Worm (Caenorhabditis elegans): Measurements from ENCODE around the gene F35C5.3.

DNA sequence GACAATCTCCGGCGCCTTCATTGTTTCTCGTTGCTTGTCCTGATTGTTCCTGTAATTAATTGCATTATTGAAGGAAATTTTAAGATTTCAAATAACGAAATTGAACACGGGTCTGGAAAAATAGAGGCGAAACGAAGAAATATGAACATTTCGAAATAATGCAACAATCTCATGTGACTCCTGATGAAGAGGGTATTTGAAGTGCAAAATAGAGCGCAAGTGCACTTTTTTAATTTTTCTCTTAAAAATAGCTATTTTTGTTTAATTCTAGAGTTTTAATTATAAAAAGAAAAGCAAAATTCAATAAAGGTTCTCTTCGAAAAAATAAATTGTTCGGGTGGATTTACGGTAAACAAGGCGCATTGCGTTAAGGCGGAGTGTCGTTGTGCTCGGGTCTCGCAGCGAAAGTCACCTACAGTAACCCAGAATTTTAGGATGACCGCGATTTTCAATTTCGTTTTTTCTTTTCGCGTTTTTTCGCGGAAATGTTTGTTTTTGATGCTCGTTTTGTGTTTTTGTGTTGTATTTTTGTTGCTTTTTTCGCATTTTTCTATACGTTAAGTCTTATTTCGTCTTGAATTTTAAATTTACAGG lies 30.5 kb downstream of the F35C5.3 start, which contains the start of the genes F58G1.2 and wago-4:
- TF ChIP-seq nhr-11 (tag; optimal IDR thresholded peaks at IDR 0.05) (no peak), mab-5 (tag; optimal IDR thresholded peaks at IDR 0.05) (no peak), Y55F3AM.14 (GFP tag; optimal IDR thresholded peaks at IDR 0.05) (no peak), ztf-4 (tag; optimal IDR thresholded peaks at IDR 0.05) (no peak), ZK546.5 (tag; optimal IDR thresholded peaks at IDR 0.05) (no peak), nhr-25 (tag; optimal IDR thresholded peaks at IDR 0.05) (no peak), alr-1 (tag; optimal IDR thresholded peaks at IDR 0.05) (no peak)

All from whole organism, L2 larva.